Worm (Caenorhabditis elegans) whole organism, early embryonic: ENCODE data around the gene C06A1.6.

Experiments
- B0310.2 ChIP-seq: sonication (generic microtip); optimal IDR thresholded peaks from 2 replicates; lab custom pipeline; 2016; ENCODE audit warnings: mild to moderate bottlenecking, missing genetic modification characterization, missing compliant biosample characterization
- ama-1 ChIP-seq: fragments of 150-350 bp; optimal IDR thresholded peaks from 2 replicates; lab custom pipeline; 2014
- ceh-36 ChIP-seq: sonication (generic microtip); optimal IDR thresholded peaks from 2 replicates; lab custom pipeline; 2016; ENCODE audit warnings: missing genetic modification characterization, inconsistent platforms, missing compliant biosample characterization
- ets-7 ChIP-seq: sonication (generic microtip); optimal IDR thresholded peaks from 2 replicates; lab custom pipeline; 2016; ENCODE audit warnings: missing genotype, missing genetic modification characterization, missing compliant biosample characterization
- flt-1 ChIP-seq: fragments of 200-800 bp; sonication (Bioruptor generic); IDR thresholded peaks from 2 replicates; pipeline ENCODE4 v1.3.6; 2022; ENCODE audit warnings: missing genetic modification characterization, missing compliant biosample characterization
- hnd-1 ChIP-seq: sonication (generic microtip); optimal IDR thresholded peaks from 2 replicates; lab custom pipeline; 2016; ENCODE audit warnings: missing genetic modification characterization, missing compliant biosample characterization
- tbx-11 ChIP-seq: fragments of 200-800 bp; sonication (Bioruptor generic); IDR thresholded peaks from 2 replicates; pipeline ENCODE4 v1.3.6; 2022; ENCODE audit warnings: missing genetic modification characterization, missing compliant biosample characterization
- tra-4 ChIP-seq: sonication (generic microtip); optimal IDR thresholded peaks from 2 replicates; lab custom pipeline; 2017; ENCODE audit warnings: missing genetic modification characterization, missing compliant biosample characterization

DNA sequence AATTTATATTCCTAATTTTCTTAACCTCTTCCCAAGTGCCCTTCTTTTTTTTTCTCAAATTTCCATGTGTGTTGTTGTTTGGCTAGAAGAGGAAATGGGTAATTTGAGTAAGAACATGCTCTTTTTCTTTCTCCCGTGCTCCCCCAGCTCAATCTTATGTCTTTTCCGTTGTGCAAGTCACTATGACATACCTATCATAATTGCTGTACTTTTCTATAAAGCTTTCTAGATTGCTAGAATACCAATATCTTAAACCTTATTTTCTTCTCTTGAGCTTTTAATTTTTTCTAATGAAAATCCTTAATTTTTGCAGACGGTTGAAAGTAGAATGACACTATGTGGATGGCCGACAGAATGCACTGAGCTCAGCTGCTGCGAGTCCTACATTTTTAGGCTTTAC lies 5.8 kb upstream of the C06A1.6 start, which contains the start of gene txt-13:
- TF ChIP-seq B0310.2 (tag; lab: Kevin White, UChicago), result no peak
- no peak for TF ChIP-seq flt-1
- no peak for TF ChIP-seq ama-1 (lab: Kevin White, UChicago)
- no peak for TF ChIP-seq tra-4
- no peak for TF ChIP-seq tbx-11
- no peak for TF ChIP-seq hnd-1 (tag; lab: Kevin White, UChicago)
- TF ChIP-seq ceh-36 (tag; lab: Kevin White, UChicago), result no peak
- no peak for TF ChIP-seq ets-7
